Worm (Caenorhabditis elegans) whole organism, L1 larva: Measurements from ENCODE around the gene ZK632.14.

Experiments used
- ceh-82 ChIP-seq, 3 experiments: fragments of 150-350 bp in 1 of 3; sonication (generic microtip) in 2 of 3; optimal IDR thresholded peaks; 2 replicates each; lab custom pipeline; 2014 to 2017; ENCODE audit warnings: missing biosample characterization in 3 of 3, missing genetic modification characterization in 3 of 3
- dsc-1 ChIP-seq: sonication (generic microtip); optimal IDR thresholded peaks from 2 replicates; lab custom pipeline; 2016; ENCODE audit warnings: mild to moderate bottlenecking, missing genetic modification characterization, missing compliant biosample characterization
- ets-5 ChIP-seq: fragments of 200-800 bp; sonication (Bioruptor generic); IDR thresholded peaks from 2 replicates; pipeline ENCODE4 v1.3.6; 2022; ENCODE audit warnings: missing genetic modification characterization, missing compliant biosample characterization
- lsy-2 ChIP-seq, 2 experiments: fragments of 150-350 bp; optimal IDR thresholded peaks; 2 replicates each; lab custom pipeline; 2014; ENCODE audit warnings: missing biosample characterization in 2 of 2, missing genetic modification characterization in 2 of 2
- nhr-76 ChIP-seq: sonication (generic microtip); optimal IDR thresholded peaks from 2 replicates; lab custom pipeline; 2017; ENCODE audit warnings: missing biosample characterization, missing genetic modification characterization
- snpc-4 ChIP-seq: fragments of 150-350 bp; optimal IDR thresholded peaks from 2 replicates; lab custom pipeline; 2014; ENCODE audit warnings: missing biosample characterization, missing genetic modification characterization
- unc-130 ChIP-seq: fragments of 150-350 bp; optimal IDR thresholded peaks from 2 replicates; lab custom pipeline; 2017; ENCODE audit warnings: missing biosample characterization, missing genetic modification characterization, inconsistent platforms
- zag-1 ChIP-seq: fragments of 150-350 bp; optimal IDR thresholded peaks from 2 replicates; lab custom pipeline; 2014; ENCODE audit warnings: missing biosample characterization, missing genetic modification characterization
- ztf-11 ChIP-seq, 2 experiments: sonication (generic microtip); optimal IDR thresholded peaks; 2 replicates each; lab custom pipeline; 2016 to 2017; ENCODE audit warnings: missing genetic modification characterization in 2 of 2, missing biosample characterization in 1 of 2, missing compliant biosample characterization in 1 of 2

DNA sequence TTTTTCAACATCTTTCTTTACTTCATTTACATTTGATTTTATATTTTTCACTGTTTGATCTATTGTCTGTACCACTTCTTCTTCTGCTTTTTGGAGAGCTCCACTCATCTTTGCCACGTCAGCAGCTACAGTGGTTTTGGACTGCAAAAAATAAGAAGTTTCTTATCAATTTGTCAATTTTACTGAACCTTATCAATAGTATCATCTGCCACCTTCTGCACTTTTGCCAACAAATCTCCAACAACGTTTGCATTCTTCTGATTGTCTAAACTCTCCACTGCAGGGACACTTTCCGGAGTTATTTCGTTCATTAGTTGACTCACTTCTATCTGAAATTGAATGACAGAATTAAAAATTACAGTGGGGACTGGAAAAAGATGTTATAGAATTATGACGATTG, 26.5 kb upstream of the ZK632.14 start:
- TF ChIP-seq dsc-1 (tag; lab: Kevin White, UChicago) = no peak
- TF ChIP-seq lsy-2 (tag; optimal IDR thresholded peaks at IDR 0.05; lab: Kevin White, UChicago) = no peak
- TF ChIP-seq nhr-76 (tag; lab: Kevin White, UChicago) = no peak
- no peak for TF ChIP-seq ets-5 (GFP tag; lab: Robert Waterston, UW)
- TF ChIP-seq ceh-82 (tag; optimal IDR thresholded peaks at IDR 0.05; lab: Kevin White, UChicago) = no peak
- TF ChIP-seq zag-1 (tag; lab: Kevin White, UChicago) = no peak
- no peak for TF ChIP-seq unc-130
- TF ChIP-seq ztf-11 (tag; optimal IDR thresholded peaks at IDR 0.05; lab: Kevin White, UChicago) = no peak
- TF ChIP-seq snpc-4 = no peak
